Worm (Caenorhabditis elegans): ENCODE measurements around the gene T28C6.5.

DNA sequence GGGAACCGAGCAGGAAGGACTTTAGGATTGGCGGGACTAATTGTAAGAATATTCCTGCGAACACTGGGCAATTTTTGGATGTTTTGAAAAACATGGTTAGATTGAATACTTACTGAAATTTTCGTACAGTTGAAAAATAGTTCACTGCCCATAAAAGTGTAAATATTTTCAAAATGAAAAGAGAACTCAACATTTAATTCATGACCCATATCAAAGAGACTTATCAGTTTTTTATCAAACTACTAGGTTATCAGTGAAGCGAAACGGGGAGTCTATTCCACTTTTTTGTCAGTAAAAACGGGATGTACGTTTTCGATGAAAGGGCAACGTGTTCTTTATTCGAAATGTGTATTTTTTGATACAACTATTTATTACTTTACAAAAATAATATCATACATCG, 24.7 kb downstream of the T28C6.5 start:
- TF ChIP-seq eyg-1 (tag; optimal IDR thresholded peaks at IDR 0.05) (no peak), ama-1 (optimal IDR thresholded peaks at IDR 0.05) (no peak), ceh-9 (tag; optimal IDR thresholded peaks at IDR 0.05) (no peak), ahr-1 (tag; optimal IDR thresholded peaks at IDR 0.05) (no peak), pha-4 (tag; optimal IDR thresholded peaks at IDR 0.05) (no peak), ceh-45 (GFP tag; IDR thresholded peaks at IDR 0.05) (no peak)

Measured in whole organism, late embryonic.